Worm (Caenorhabditis elegans): ENCODE measurements around the gene F13H10.8.

Gene F13H10.8

DNA sequence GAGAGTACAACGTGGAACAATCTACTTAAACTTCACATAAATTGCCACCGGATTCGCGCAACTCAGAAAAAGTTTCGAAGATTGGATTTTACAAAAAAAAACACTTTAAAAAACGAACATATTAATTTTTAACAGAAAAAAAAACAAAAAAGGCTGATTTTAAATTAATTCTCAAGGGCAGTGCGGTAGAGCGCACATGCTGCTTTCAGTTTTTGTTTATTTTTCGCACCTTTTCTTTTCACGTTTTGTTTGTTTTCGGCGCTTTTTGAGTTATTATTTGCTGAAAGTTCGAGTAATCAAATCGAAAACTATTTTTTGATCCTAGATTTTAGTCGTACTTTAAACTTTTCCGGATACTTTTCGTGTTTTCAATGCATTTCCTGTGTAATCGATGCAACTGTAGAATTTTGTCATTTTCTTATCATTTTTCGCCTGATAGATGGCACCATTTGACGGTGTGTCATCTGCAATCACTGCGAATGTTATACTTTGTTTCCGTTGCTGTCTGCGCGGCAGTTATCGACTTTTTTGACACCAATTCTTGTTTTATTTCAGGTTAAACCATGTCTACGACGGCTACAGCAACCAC lies at the start of gene F13H10.8 (continued):
- TF ChIP-seq unc-98 (GFP tag; IDR thresholded peaks at IDR 0.05), result no peak
- TF ChIP-seq pax-3 (tag; optimal IDR thresholded peaks at IDR 0.05), result no peak

DNA sequence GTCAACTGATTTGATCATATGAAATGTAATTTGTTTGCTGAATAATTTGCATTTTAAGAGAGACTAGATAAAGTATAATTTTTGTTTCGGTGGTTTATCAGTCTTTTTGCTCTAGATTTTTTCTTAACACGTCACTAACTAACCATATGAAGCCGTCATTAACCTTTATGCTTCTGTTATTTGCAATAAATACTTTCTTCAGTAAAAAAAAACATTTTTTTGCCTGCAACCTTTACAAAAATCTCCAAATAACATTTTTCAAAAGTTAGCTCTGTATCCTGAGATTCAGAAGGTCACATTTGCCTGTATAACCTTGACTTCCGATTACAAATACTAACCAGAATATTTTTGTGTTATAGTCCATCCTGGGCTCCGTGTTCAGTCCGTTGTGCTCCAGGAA lies 49.5 kb upstream of the F13H10.8 start:
- no peak for TF ChIP-seq egl-13 (tag; optimal IDR thresholded peaks at IDR 0.05)
- TF ChIP-seq mab-9 (GFP tag; IDR thresholded peaks at IDR 0.05), result no peak
- TF ChIP-seq aly-2 (tag; optimal IDR thresholded peaks at IDR 0.05), result no peak
- no peak for TF ChIP-seq Y116A8C.19 (tag; optimal IDR thresholded peaks at IDR 0.05; ENCODE audit: borderline replicate concordance)
- no peak for TF ChIP-seq grh-1 (GFP tag; IDR thresholded peaks at IDR 0.05)
- no peak for TF ChIP-seq dpl-1 (GFP tag; optimal IDR thresholded peaks at IDR 0.05)
- no peak for TF ChIP-seq nhr-28 (tag; optimal IDR thresholded peaks at IDR 0.05)
- no peak for TF ChIP-seq unc-30 (tag; optimal IDR thresholded peaks at IDR 0.05)

ce11 chrIV:10971636-10972199 lies 48.6 kb upstream of the F13H10.8 start:
- TF ChIP-seq nhr-237 (tag; optimal IDR thresholded peaks at IDR 0.05) (no peak), mdl-1 (tag; optimal IDR thresholded peaks at IDR 0.05) (peak in 1 of 2 experiments; percentile 68), zip-4 (GFP tag; optimal IDR thresholded peaks at IDR 0.05) (no peak), jun-1 (tag; optimal IDR thresholded peaks at IDR 0.05) (no peak), tlp-1 (tag; optimal IDR thresholded peaks at IDR 0.05) (no peak), fkh-10 (GFP tag; optimal IDR thresholded peaks at IDR 0.05) (no peak), fkh-8 (tag; optimal IDR thresholded peaks at IDR 0.05) (no peak), sup-37 (GFP tag; optimal IDR thresholded peaks at IDR 0.05) (no peak), C16A3.4 (tag; optimal IDR thresholded peaks at IDR 0.05) (peak; percentile 14), ama-1 (optimal IDR thresholded peaks at IDR 0.05) (no peak), isw-1 (GFP tag; IDR thresholded peaks at IDR 0.05) (no peak), pqm-1 (tag; optimal IDR thresholded peaks at IDR 0.05) (no peak), rnt-1 (tag; optimal IDR thresholded peaks at IDR 0.05) (no peak), mep-1 (tag; optimal IDR thresholded peaks at IDR 0.05) (peak; percentile 2), grh-1 (GFP tag; IDR thresholded peaks at IDR 0.05) (peak; percentile 80), lin-13 (GFP tag; optimal IDR thresholded peaks at IDR 0.05) (no peak), lin-14 (GFP tag; optimal IDR thresholded peaks at IDR 0.05) (peak; percentile 90), nhr-85 (tag) (peak; percentile 98), hpl-2 (GFP tag; optimal IDR thresholded peaks at IDR 0.05) (no peak), lin-15B (tag; optimal IDR thresholded peaks at IDR 0.05) (no peak), nhr-71 (tag; optimal IDR thresholded peaks at IDR 0.05) (peak; percentile 64), ces-1 (GFP tag; optimal IDR thresholded peaks at IDR 0.05) (no peak), nhr-76 (tag; optimal IDR thresholded peaks at IDR 0.05) (no peak), zag-1 (tag; optimal IDR thresholded peaks at IDR 0.05) (no peak), dpl-1 (GFP tag; optimal IDR thresholded peaks at IDR 0.05) (peak in 1 of 3 experiments; percentile 35), tbx-2 (tag; optimal IDR thresholded peaks at IDR 0.05) (peak; percentile 44), nhr-20 (tag; optimal IDR thresholded peaks at IDR 0.05) (peak; percentile 82), unc-98 (GFP tag; IDR thresholded peaks at IDR 0.05) (no peak), elt-3 (tag; optimal IDR thresholded peaks at IDR 0.05) (peak in 5 of 6 experiments; percentile 14 to 73 (median 43)), lin-35 (GFP tag; optimal IDR thresholded peaks at IDR 0.05) (peak; percentile 12 to 53), elt-2 (tag; optimal IDR thresholded peaks at IDR 0.05) (no peak), ceh-63 (GFP tag; optimal IDR thresholded peaks at IDR 0.05) (no peak), dsc-1 (tag; optimal IDR thresholded peaks at IDR 0.05) (no peak), ets-5 (GFP tag; IDR thresholded peaks at IDR 0.05) (no peak), egl-27 (tag; optimal IDR thresholded peaks at IDR 0.05) (no peak), unc-62 (GFP tag; optimal IDR thresholded peaks at IDR 0.05) (no peak), unc-130 (tag; optimal IDR thresholded peaks at IDR 0.05) (no peak), blmp-1 (tag; optimal IDR thresholded peaks at IDR 0.05) (peak; percentile 59), unc-86 (tag; optimal IDR thresholded peaks at IDR 0.05) (no peak), nhr-11 (tag; optimal IDR thresholded peaks at IDR 0.05) (no peak), nhr-77 (tag; optimal IDR thresholded peaks at IDR 0.05) (no peak), ztf-11 (tag; optimal IDR thresholded peaks at IDR 0.05) (no peak)
